Worm (Caenorhabditis elegans) whole organism, L3 larva: Measurements from ENCODE around the gene stg-1.

Source experiments
- ama-1 ChIP-seq: fragments of 150-350 bp; optimal IDR thresholded peaks from 2 replicates; lab custom pipeline; 2018
- hmg-11 ChIP-seq: sonication (generic microtip); optimal IDR thresholded peaks from 2 replicates; lab custom pipeline; 2016; ENCODE audit warnings: missing genetic modification characterization, missing compliant biosample characterization
- nfya-1 ChIP-seq: sonication (generic microtip); optimal IDR thresholded peaks from 2 replicates; lab custom pipeline; 2017; ENCODE audit warnings: missing genetic modification characterization, mild to moderate bottlenecking, missing compliant biosample characterization, antibody characterized with exemption, moderate library complexity; ENCODE audit not compliant: insufficient read depth
- nhr-11 ChIP-seq: fragments of 150-350 bp; optimal IDR thresholded peaks from 2 replicates; lab custom pipeline; 2014; ENCODE audit warnings: missing biosample characterization, missing genetic modification characterization
- nhr-12 ChIP-seq: fragments of 150-350 bp; optimal IDR thresholded peaks from 2 replicates; lab custom pipeline; 2014; ENCODE audit warnings: missing biosample characterization, missing genetic modification characterization
- nhr-76 ChIP-seq: fragments of 150-350 bp; sonication (generic microtip); optimal IDR thresholded peaks from 5 replicates; lab custom pipeline; 2014; ENCODE audit warnings: missing biosample characterization, missing genetic modification characterization
- nhr-77 ChIP-seq: fragments of 150-350 bp; optimal IDR thresholded peaks from 2 replicates; lab custom pipeline; 2014; ENCODE audit warnings: missing biosample characterization, missing genetic modification characterization
- skn-1 ChIP-seq: fragments of 150-350 bp; optimal IDR thresholded peaks from 2 replicates; lab custom pipeline; 2014; ENCODE audit warnings: missing biosample characterization, missing genetic modification characterization
- snpc-4 ChIP-seq: fragments of 150-350 bp; optimal IDR thresholded peaks from 2 replicates; lab custom pipeline; 2014; ENCODE audit warnings: missing biosample characterization, missing genetic modification characterization
- unc-39 ChIP-seq: sonication (generic microtip); optimal IDR thresholded peaks from 4 replicates; lab custom pipeline; 2017; ENCODE audit warnings: missing biosample characterization, missing genetic modification characterization
- unc-62 ChIP-seq: fragments of 150-350 bp; sonication (generic microtip); optimal IDR thresholded peaks from 4 replicates; lab custom pipeline; 2014; ENCODE audit warnings: missing biosample characterization, missing genetic modification reagents, missing genetic modification characterization
- ztf-11 ChIP-seq: fragments of 150-350 bp; optimal IDR thresholded peaks from 2 replicates; lab custom pipeline; 2014; ENCODE audit warnings: missing biosample characterization, missing genetic modification characterization

- no peak for TF ChIP-seq ama-1 (lab: Kevin White, UChicago)
- no peak for TF ChIP-seq nhr-12
- no peak for TF ChIP-seq hmg-11
- TF ChIP-seq nhr-11, result no peak
- TF ChIP-seq ztf-11 (tag; lab: Kevin White, UChicago), result no peak
- TF ChIP-seq skn-1, result no peak
- no peak for TF ChIP-seq nhr-76 (tag; lab: Kevin White, UChicago)
- TF ChIP-seq snpc-4, result no peak
- TF ChIP-seq nfya-1 (tag; lab: Kevin White, UChicago), result no peak
- no peak for TF ChIP-seq unc-39
- TF ChIP-seq nhr-77 (tag; lab: Kevin White, UChicago), result no peak
- TF ChIP-seq unc-62 (GFP tag; lab: Kevin White, UChicago), result no peak
These were observed 34.8 kb upstream of the stg-1 start for ce11 chrII:10095224-10095623.
